Worm (Caenorhabditis elegans): ENCODE results near the gene F53A3.1.

Gene F53A3.1

ce11 chrIII:1922516-1922915 lies 20.9 kb downstream of the F53A3.1 start (continued):
- TF ChIP-seq nhr-90 (tag; optimal IDR thresholded peaks at IDR 0.05; ENCODE audit: poor library complexity) (no peak), F16B12.6 (tag; optimal IDR thresholded peaks at IDR 0.05) (no peak), jun-1 (tag; optimal IDR thresholded peaks at IDR 0.05) (no peak), unc-98 (GFP tag; IDR thresholded peaks at IDR 0.05) (no peak), elt-3 (tag; optimal IDR thresholded peaks at IDR 0.05) (no peak), blmp-1 (tag; optimal IDR thresholded peaks at IDR 0.05) (peak; percentile 11), zag-1 (tag; optimal IDR thresholded peaks at IDR 0.05) (no peak), isw-1 (GFP tag; IDR thresholded peaks at IDR 0.05) (no peak), lir-3 (tag; optimal IDR thresholded peaks at IDR 0.05; ENCODE audit: poor library complexity) (no peak), hlh-17 (GFP tag; optimal IDR thresholded peaks at IDR 0.05; ENCODE audit: borderline replicate concordance) (no peak), irx-1 (tag; optimal IDR thresholded peaks at IDR 0.05) (no peak), nhr-71 (tag; optimal IDR thresholded peaks at IDR 0.05) (peak; percentile 73), zip-4 (GFP tag; optimal IDR thresholded peaks at IDR 0.05) (no peak), swsn-7 (tag; optimal IDR thresholded peaks at IDR 0.05) (peak; percentile 34), nhr-28 (tag; optimal IDR thresholded peaks at IDR 0.05) (no peak), ets-5 (GFP tag; IDR thresholded peaks at IDR 0.05) (no peak), mep-1 (tag; optimal IDR thresholded peaks at IDR 0.05) (no peak), vab-15 (tag; optimal IDR thresholded peaks at IDR 0.05) (no peak), pax-3 (tag; optimal IDR thresholded peaks at IDR 0.05) (peak; percentile 78), lin-15B (tag; optimal IDR thresholded peaks at IDR 0.05) (no peak), fkh-10 (GFP tag; optimal IDR thresholded peaks at IDR 0.05) (no peak), Y116A8C.19 (tag; optimal IDR thresholded peaks at IDR 0.05; ENCODE audit: borderline replicate concordance) (no peak), skn-1 (tag; optimal IDR thresholded peaks at IDR 0.05) (no peak), unc-62 (GFP tag; optimal IDR thresholded peaks at IDR 0.05) (no peak), ceh-63 (GFP tag; optimal IDR thresholded peaks at IDR 0.05) (no peak), C16A3.4 (tag; optimal IDR thresholded peaks at IDR 0.05) (no peak), aha-1 (tag; optimal IDR thresholded peaks at IDR 0.05) (no peak), lin-35 (GFP tag; optimal IDR thresholded peaks at IDR 0.05) (no peak), fkh-8 (tag; optimal IDR thresholded peaks at IDR 0.05) (peak; percentile 88), unc-86 (tag; optimal IDR thresholded peaks at IDR 0.05) (no peak), ceh-8 (GFP tag; optimal IDR thresholded peaks at IDR 0.05) (peak; percentile 42), sup-37 (GFP tag; optimal IDR thresholded peaks at IDR 0.05) (no peak), tbx-2 (tag; optimal IDR thresholded peaks at IDR 0.05) (no peak), rnt-1 (tag; optimal IDR thresholded peaks at IDR 0.05) (no peak)

ce11 chrIII:1922081-1922480 lies 21.4 kb downstream of the F53A3.1 start:
- TF ChIP-seq efl-1 (optimal IDR thresholded peaks at IDR 0.05) (no peak), efl-1 (GFP tag; optimal IDR thresholded peaks at IDR 0.05 in 1 of 2) (peak in 1 of 2 experiments; percentile 75), pag-3 (tag; optimal IDR thresholded peaks at IDR 0.05; ENCODE audit: borderline replicate concordance, insufficient read depth) (no peak)

DNA sequence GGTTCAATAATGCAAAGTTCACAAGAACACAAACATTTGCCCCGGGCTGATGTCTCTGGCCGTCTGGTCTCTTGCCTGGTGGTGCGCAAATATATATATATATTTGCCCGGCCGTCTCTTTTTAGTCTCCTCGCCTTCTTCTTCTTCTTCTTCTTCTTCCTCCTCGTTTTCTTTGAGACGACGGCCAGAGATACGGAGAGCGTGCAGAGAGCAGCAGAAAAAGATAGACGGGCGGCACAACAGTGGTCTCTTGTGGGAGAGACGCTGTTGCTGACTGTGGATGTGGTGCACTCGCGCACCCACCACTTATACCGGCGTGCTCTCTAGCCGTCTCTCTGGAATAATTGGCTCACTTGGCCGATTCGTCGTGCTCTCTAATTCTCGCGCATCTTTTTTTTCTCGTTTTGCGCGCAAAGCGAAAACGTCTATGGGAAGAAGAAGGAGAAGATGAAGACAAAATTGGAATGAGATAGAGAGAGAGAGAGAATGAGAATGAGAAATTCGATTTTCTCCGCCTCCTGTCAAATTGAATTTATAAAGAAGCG lies 22.2 kb downstream of the F53A3.1 start:
- TF ChIP-seq C04F5.9 (tag; optimal IDR thresholded peaks at IDR 0.05): peak; percentile 77
- TF ChIP-seq fkh-8 (tag; optimal IDR thresholded peaks at IDR 0.05): peak; percentile 99
- peak; percentile 96 for TF ChIP-seq jun-1 (tag; optimal IDR thresholded peaks at IDR 0.05)
- peak; percentile 7 for TF ChIP-seq pqm-1 (tag; optimal IDR thresholded peaks at IDR 0.05)
- no peak for TF ChIP-seq lin-15B (tag; optimal IDR thresholded peaks at IDR 0.05)
- peak; percentile 99 for TF ChIP-seq nhr-47 (tag; optimal IDR thresholded peaks at IDR 0.05)
- TF ChIP-seq nhr-77 (tag; optimal IDR thresholded peaks at IDR 0.05): peak; percentile 84
- TF ChIP-seq nhr-28 (tag; optimal IDR thresholded peaks at IDR 0.05): no peak
- TF ChIP-seq lin-13 (GFP tag; optimal IDR thresholded peaks at IDR 0.05): peak; percentile 78
- TF ChIP-seq tlp-1 (tag; optimal IDR thresholded peaks at IDR 0.05): no peak
- peak; percentile 91 for TF ChIP-seq nhr-11 (tag; optimal IDR thresholded peaks at IDR 0.05)
- peak; percentile 91 for TF ChIP-seq rnt-1 (tag; optimal IDR thresholded peaks at IDR 0.05)
- TF ChIP-seq egl-27 (tag; optimal IDR thresholded peaks at IDR 0.05): peak; percentile 86 to 99
- TF ChIP-seq lin-39 (tag; optimal IDR thresholded peaks at IDR 0.05): peak; percentile 86
- peak; percentile 81 for TF ChIP-seq isw-1 (GFP tag; IDR thresholded peaks at IDR 0.05)
- TF ChIP-seq aha-1 (tag; optimal IDR thresholded peaks at IDR 0.05): peak; percentile 93
- TF ChIP-seq xbp-1 (tag; optimal IDR thresholded peaks at IDR 0.05): peak; percentile 94
- TF ChIP-seq aly-2 (tag; optimal IDR thresholded peaks at IDR 0.05): peak; percentile 80
- no peak for TF ChIP-seq ets-5 (GFP tag; IDR thresholded peaks at IDR 0.05)
- peak; percentile 100 for TF ChIP-seq tbx-2 (tag; optimal IDR thresholded peaks at IDR 0.05)
- TF ChIP-seq Y116A8C.19 (tag; optimal IDR thresholded peaks at IDR 0.05; ENCODE audit: borderline replicate concordance): peak; percentile 16
- TF ChIP-seq skn-1 (tag; optimal IDR thresholded peaks at IDR 0.05): peak; percentile 87
- no peak for TF ChIP-seq hlh-17 (GFP tag; optimal IDR thresholded peaks at IDR 0.05; ENCODE audit: borderline replicate concordance)
- peak in 5 of 6 experiments; percentile 10 to 87 (median 82) for TF ChIP-seq elt-3 (tag; optimal IDR thresholded peaks at IDR 0.05)
- peak; percentile 72 for TF ChIP-seq lir-3 (tag; optimal IDR thresholded peaks at IDR 0.05; ENCODE audit: poor library complexity)
